Fruit fly (Drosophila melanogaster) whole organism, prepupa: ENCODE results near the gene Syt12.
A peak's percentile ranks its signal among the peaks of the same experiment; 100 is the strongest.

Source experiments
- Blimp-1 ChIP-seq: fragments of 200-800 bp; sonication (Bioruptor generic); optimal IDR thresholded peaks from 3 replicates; lab custom pipeline; 2017; ENCODE audit warnings: missing biosample characterization, missing genetic modification characterization, mild to moderate bottlenecking, moderate library complexity, missing genetic modification reagents
- CG10631 ChIP-seq: fragments of 200-800 bp; sonication (Bioruptor generic); optimal IDR thresholded peaks from 2 replicates; lab custom pipeline; 2016; ENCODE audit warnings: missing biosample characterization, missing genetic modification characterization
- CG10669 ChIP-seq: fragments of 200-800 bp; sonication (Bioruptor generic); optimal IDR thresholded peaks from 3 replicates; lab custom pipeline; 2018; ENCODE audit warnings: missing biosample characterization, mild to moderate bottlenecking, missing genetic modification characterization, moderate library complexity
- CG11294 ChIP-seq: fragments of 200-800 bp; sonication (Bioruptor generic); IDR thresholded peaks from 2 replicates; pipeline ENCODE4 v1.3.6; 2022; ENCODE audit warnings: missing biosample characterization, missing genetic modification characterization
- CG11762 ChIP-seq: fragments of 200-800 bp; sonication (Bioruptor generic); optimal IDR thresholded peaks from 3 replicates; lab custom pipeline; 2016; ENCODE audit warnings: missing biosample characterization, missing genetic modification characterization; ENCODE audit not compliant: insufficient read depth
- CG11902 ChIP-seq: fragments of 200-800 bp; sonication (Bioruptor generic); optimal IDR thresholded peaks from 3 replicates; lab custom pipeline; 2016; ENCODE audit warnings: missing biosample characterization, missing genetic modification characterization
- CG1621 ChIP-seq: fragments of 200-800 bp; sonication (Bioruptor generic); optimal IDR thresholded peaks from 3 replicates; lab custom pipeline; 2018; ENCODE audit warnings: missing biosample characterization, mild to moderate bottlenecking, missing genetic modification characterization
- CG16779 ChIP-seq: fragments of 200-800 bp; sonication (Bioruptor generic); optimal IDR thresholded peaks from 3 replicates; lab custom pipeline; 2017; ENCODE audit warnings: missing biosample characterization, mild to moderate bottlenecking, missing genetic modification characterization
- CG3032 ChIP-seq: fragments of 200-800 bp; optimal IDR thresholded peaks from 2 replicates; lab custom pipeline; 2019; ENCODE audit warnings: missing biosample characterization, mild to moderate bottlenecking, missing genetic modification characterization, moderate library complexity
- CG32006 ChIP-seq: fragments of 200-800 bp; sonication (Bioruptor generic); optimal IDR thresholded peaks from 3 replicates; lab custom pipeline; 2017; ENCODE audit warnings: missing biosample characterization, mild to moderate bottlenecking, missing genetic modification characterization
- CG3919 ChIP-seq: fragments of 200-800 bp; sonication (Bioruptor generic); optimal IDR thresholded peaks from 3 replicates; lab custom pipeline; 2016; ENCODE audit warnings: missing biosample characterization, missing genetic modification characterization
- CG4318 ChIP-seq: fragments of 200-800 bp; sonication (Bioruptor generic); optimal IDR thresholded peaks from 3 replicates; lab custom pipeline; 2017; ENCODE audit warnings: missing biosample characterization, mild to moderate bottlenecking, missing genetic modification characterization
- CG6163 ChIP-seq: fragments of 200-800 bp; sonication (Bioruptor generic); IDR thresholded peaks from 3 replicates; pipeline ENCODE4 v1.3.6; 2022; ENCODE audit warnings: missing biosample characterization, missing genetic modification characterization
- CG6276 ChIP-seq: fragments of 200-800 bp; sonication (Bioruptor generic); optimal IDR thresholded peaks from 2 replicates; lab custom pipeline; 2017; ENCODE audit warnings: missing biosample characterization, mild to moderate bottlenecking, missing genetic modification characterization
- CG6792 ChIP-seq: fragments of 200-800 bp; sonication (Bioruptor generic); optimal IDR thresholded peaks from 3 replicates; lab custom pipeline; 2016; ENCODE audit warnings: missing biosample characterization, missing genetic modification characterization
- CG6808 ChIP-seq: fragments of 200-800 bp; sonication (Bioruptor generic); optimal IDR thresholded peaks from 3 replicates; lab custom pipeline; 2017; ENCODE audit warnings: missing biosample characterization, missing genetic modification characterization, mild to moderate bottlenecking, moderate library complexity, missing genetic modification reagents
- CG6854 ChIP-seq: fragments of 200-800 bp; sonication (Bioruptor generic); optimal IDR thresholded peaks from 2 replicates; lab custom pipeline; 2017; ENCODE audit warnings: missing biosample characterization, mild to moderate bottlenecking, missing genetic modification characterization
- CG7368 ChIP-seq: fragments of 200-800 bp; sonication (Bioruptor generic); optimal IDR thresholded peaks from 3 replicates; lab custom pipeline; 2016; ENCODE audit warnings: missing biosample characterization, missing genetic modification characterization
- CG9139 ChIP-seq: fragments of 200-800 bp; sonication (Bioruptor generic); optimal IDR thresholded peaks from 3 replicates; lab custom pipeline; 2017; ENCODE audit warnings: missing biosample characterization, mild to moderate bottlenecking, missing genetic modification characterization
- Eip78C ChIP-seq: fragments of 200-800 bp; sonication (Bioruptor generic); peaks from one replicate; lab custom pipeline; 2016; ENCODE audit warnings: missing biosample characterization, missing genetic modification characterization
- Ets21C ChIP-seq: fragments of 200-800 bp; sonication (Bioruptor generic); optimal IDR thresholded peaks from 3 replicates; lab custom pipeline; 2016; ENCODE audit warnings: missing biosample characterization, missing genetic modification characterization
- Hr38 ChIP-seq: sonication (Bioruptor generic); optimal IDR thresholded peaks from 2 replicates; lab custom pipeline; 2016; ENCODE audit warnings: missing biosample characterization, missing genetic modification characterization
- Hr39 ChIP-seq: fragments of 200-800 bp; sonication (Bioruptor generic); optimal IDR thresholded peaks from 2 replicates; lab custom pipeline; 2016; ENCODE audit warnings: missing biosample characterization, missing genetic modification characterization
- Hr4 ChIP-seq: fragments of 200-800 bp; sonication (Bioruptor generic); optimal IDR thresholded peaks from 3 replicates; lab custom pipeline; 2016; ENCODE audit warnings: missing biosample characterization, missing genetic modification characterization
- Lpt ChIP-seq: fragments of 200-800 bp; sonication (Bioruptor generic); optimal IDR thresholded peaks from 3 replicates; lab custom pipeline; 2016; ENCODE audit warnings: missing biosample characterization, missing genetic modification characterization
- Met ChIP-seq: fragments of 200-800 bp; sonication (Bioruptor generic); optimal IDR thresholded peaks from 3 replicates; lab custom pipeline; 2016; ENCODE audit warnings: missing biosample characterization, missing genetic modification characterization
- OdsH ChIP-seq: fragments of 200-800 bp; sonication (Bioruptor generic); optimal IDR thresholded peaks from 3 replicates; lab custom pipeline; 2016; ENCODE audit warnings: missing biosample characterization, missing genetic modification characterization
- Sox102F ChIP-seq: fragments of 200-800 bp; sonication (Bioruptor generic); optimal IDR thresholded peaks from 2 replicates; lab custom pipeline; 2016; ENCODE audit warnings: missing biosample characterization, mild to moderate bottlenecking, missing genetic modification characterization
- Sox14 ChIP-seq: fragments of 200-800 bp; sonication (Bioruptor generic); optimal IDR thresholded peaks from 3 replicates; lab custom pipeline; 2016; ENCODE audit warnings: missing biosample characterization, missing genetic modification characterization
- achi ChIP-seq: fragments of 200-800 bp; sonication (Bioruptor generic); optimal IDR thresholded peaks from 3 replicates; lab custom pipeline; 2016; ENCODE audit warnings: missing biosample characterization, missing genetic modification characterization
- dac ChIP-seq: fragments of 200-800 bp; sonication (Bioruptor generic); optimal IDR thresholded peaks from 2 replicates; lab custom pipeline; 2017; ENCODE audit warnings: missing biosample characterization, mild to moderate bottlenecking, missing genetic modification characterization
- eg ChIP-seq: fragments of 200-800 bp; sonication (Bioruptor generic); IDR thresholded peaks from 3 replicates; pipeline ENCODE4 v1.3.6; 2022; ENCODE audit warnings: missing biosample characterization, missing genetic modification characterization
- esn ChIP-seq: fragments of 200-800 bp; sonication (Bioruptor generic); optimal IDR thresholded peaks from 2 replicates; lab custom pipeline; 2016; ENCODE audit warnings: missing biosample characterization, mild to moderate bottlenecking, missing genetic modification characterization, moderate library complexity
- fd59A ChIP-seq: fragments of 200-800 bp; sonication (Bioruptor generic); optimal IDR thresholded peaks from 2 replicates; lab custom pipeline; 2017; ENCODE audit warnings: missing biosample characterization, mild to moderate bottlenecking, missing genetic modification characterization, missing genetic modification reagents
- pdm3 ChIP-seq: fragments of 200-800 bp; sonication (Bioruptor generic); optimal IDR thresholded peaks from 3 replicates; lab custom pipeline; 2016; ENCODE audit warnings: missing biosample characterization, missing genetic modification characterization
- salr ChIP-seq, 2 experiments: fragments of 200-800 bp; sonication (Bioruptor generic); optimal IDR thresholded peaks; 3 replicates each; lab custom pipeline; 2016 to 2018; ENCODE audit warnings: missing biosample characterization in 2 of 2, missing genetic modification characterization in 2 of 2, mild to moderate bottlenecking in 1 of 2
- spab ChIP-seq: fragments of 200-800 bp; sonication (Bioruptor generic); optimal IDR thresholded peaks from 2 replicates; lab custom pipeline; 2017; ENCODE audit warnings: missing biosample characterization, mild to moderate bottlenecking, missing genetic modification characterization, missing genetic modification reagents
- ss ChIP-seq, 2 experiments: fragments of 200-800 bp; sonication (Bioruptor generic); optimal IDR thresholded peaks; 2 replicates in 1 of 2; 3 replicates in 1 of 2; lab custom pipeline; 2017 to 2018; ENCODE audit warnings: mild to moderate bottlenecking in 2 of 2, missing biosample characterization in 2 of 2, missing genetic modification characterization in 2 of 2, moderate library complexity in 1 of 2
- svp ChIP-seq: fragments of 200-800 bp; sonication (Bioruptor generic); peaks from one replicate; lab custom pipeline; 2016; ENCODE audit warnings: missing biosample characterization, missing genetic modification characterization
- vri ChIP-seq: fragments of 200-800 bp; sonication (Bioruptor generic); optimal IDR thresholded peaks from 3 replicates; lab custom pipeline; 2016; ENCODE audit warnings: missing biosample characterization, mild to moderate bottlenecking, missing genetic modification characterization

Syt12 gene

dm6 chrX:13384583-13385342, 25.7 kb downstream of the Syt12 start, which contains the start of the genes Rbp1-like and Tim9a (continued):
- TF ChIP-seq CG6792, result peak; percentile 8
- no peak for TF ChIP-seq Hr38 (GFP tag; lab: Kevin White, UChicago)
- no peak for TF ChIP-seq fd59A (GFP tag; lab: Kevin White, UChicago)
- no peak for TF ChIP-seq Lpt (GFP tag; lab: Kevin White, UChicago)
- TF ChIP-seq CG16779 (tag; lab: Kevin White, UChicago), result no peak
- peak; percentile 64 for TF ChIP-seq CG10631 (GFP tag; lab: Kevin White, UChicago)
- TF ChIP-seq Met (GFP tag; lab: Kevin White, UChicago), result peak; percentile 55
- peak in 1 of 2 experiments; percentile 60 for TF ChIP-seq ss (GFP tag; optimal IDR thresholded peaks at IDR 0.05; lab: Kevin White, UChicago)
- no peak for TF ChIP-seq CG11294 (GFP tag; lab: Robert Waterston, UW)
- TF ChIP-seq CG32006 (GFP tag; lab: Kevin White, UChicago), result peak; percentile 14
- TF ChIP-seq salr (GFP tag; optimal IDR thresholded peaks at IDR 0.05; lab: Kevin White, UChicago), result peak in 1 of 2 experiments; percentile 27
- no peak for TF ChIP-seq CG6276 (GFP tag; lab: Kevin White, UChicago)
- no peak for TF ChIP-seq CG7368 (GFP tag; lab: Kevin White, UChicago)
- TF ChIP-seq spab (GFP tag; lab: Kevin White, UChicago), result no peak
- peak; percentile 12 for TF ChIP-seq Hr4
- no peak for TF ChIP-seq CG11902
- peak; percentile 3 for TF ChIP-seq Hr39 (GFP tag; lab: Kevin White, UChicago)
- TF ChIP-seq Ets21C (GFP tag; lab: Kevin White, UChicago), result peak; percentile 21
- peak; percentile 52 for TF ChIP-seq esn (GFP tag; lab: Kevin White, UChicago)
- peak; percentile 7 for TF ChIP-seq CG6808 (GFP tag; lab: Kevin White, UChicago)
- TF ChIP-seq CG4318 (GFP tag; lab: Kevin White, UChicago), result no peak
- no peak for TF ChIP-seq dac (GFP tag; lab: Kevin White, UChicago)
- TF ChIP-seq CG3032 (tag; lab: Kevin White, UChicago), result peak; percentile 22
- TF ChIP-seq OdsH, result peak; percentile 26
- no peak for TF ChIP-seq CG6163
- peak; percentile 69 for TF ChIP-seq svp (GFP tag; lab: Kevin White, UChicago)
- TF ChIP-seq pdm3, result peak; percentile 37
- TF ChIP-seq CG3919, result peak; percentile 40
- no peak for TF ChIP-seq CG9139 (GFP tag; lab: Kevin White, UChicago)
- peak; percentile 71 for TF ChIP-seq Eip78C
- TF ChIP-seq achi (GFP tag; lab: Kevin White, UChicago), result peak; percentile 43
- no peak for TF ChIP-seq CG11762
- TF ChIP-seq Blimp-1 (GFP tag; lab: Kevin White, UChicago), result no peak
- TF ChIP-seq Sox102F (GFP tag; lab: Kevin White, UChicago), result peak; percentile 31
- TF ChIP-seq, all 60 proteins: peak for 32

- TF ChIP-seq Sox14 (GFP tag; lab: Kevin White, UChicago) (peak; percentile 47), CG10669 (GFP tag; lab: Kevin White, UChicago) (no peak), eg (GFP tag; lab: Robert Waterston, UW) (no peak), vri (GFP tag; lab: Kevin White, UChicago) (no peak), CG6854 (no peak), CG1621 (no peak)
Observed at dm6 chrX:13386776-13387175, 27.7 kb downstream of the Syt12 start.
